Worm (Caenorhabditis elegans) whole organism, late embryonic: ENCODE measurements around the gene C02F5.10.

ENCODE experiments used
- C08G9.2 ChIP-seq: sonication (generic microtip); optimal IDR thresholded peaks from 2 replicates; lab custom pipeline; 2016; ENCODE audit warnings: mild to moderate bottlenecking, missing genetic modification characterization, moderate library complexity, missing compliant biosample characterization
- C38D4.7 ChIP-seq: fragments of 200-800 bp; sonication (Bioruptor generic); optimal IDR thresholded peaks from 2 replicates; lab custom pipeline; 2018; ENCODE audit warnings: mild to moderate bottlenecking, missing genetic modification characterization, moderate library complexity, missing compliant biosample characterization
- F13H6.1 ChIP-seq: sonication (generic microtip); optimal IDR thresholded peaks from 2 replicates; lab custom pipeline; 2016; ENCODE audit warnings: missing genetic modification characterization, missing compliant biosample characterization
- K02D7.2 ChIP-seq: sonication (generic microtip); optimal IDR thresholded peaks from 2 replicates; lab custom pipeline; 2017; ENCODE audit warnings: mild to moderate bottlenecking, missing genetic modification characterization, missing compliant biosample characterization
- Y22D7AL.16 ChIP-seq: sonication (generic microtip); optimal IDR thresholded peaks from 2 replicates; lab custom pipeline; 2016; ENCODE audit warnings: missing genetic modification characterization, missing compliant biosample characterization
- ahr-1 ChIP-seq: sonication (generic microtip); optimal IDR thresholded peaks from 2 replicates; lab custom pipeline; 2016; ENCODE audit warnings: missing genetic modification characterization, missing compliant biosample characterization
- ceh-14 ChIP-seq: sonication (generic microtip); optimal IDR thresholded peaks from 2 replicates; lab custom pipeline; 2016; ENCODE audit warnings: missing genotype, missing genetic modification characterization, missing compliant biosample characterization
- ceh-2 ChIP-seq: sonication (generic microtip); optimal IDR thresholded peaks from 2 replicates; lab custom pipeline; 2016; ENCODE audit warnings: missing genotype, missing genetic modification characterization, missing compliant biosample characterization
- ceh-22 ChIP-seq: sonication (generic microtip); optimal IDR thresholded peaks from 2 replicates; lab custom pipeline; 2017; ENCODE audit warnings: missing biosample characterization, missing genetic modification characterization
- ceh-30 ChIP-seq: fragments of 150-350 bp; optimal IDR thresholded peaks from 2 replicates; lab custom pipeline; 2014; ENCODE audit warnings: missing biosample characterization, missing genetic modification characterization
- ceh-31 ChIP-seq: sonication (generic microtip); optimal IDR thresholded peaks from 2 replicates; lab custom pipeline; 2016; ENCODE audit warnings: missing genetic modification characterization, missing compliant biosample characterization
- ceh-34 ChIP-seq: sonication (generic microtip); optimal IDR thresholded peaks from 2 replicates; lab custom pipeline; 2016; ENCODE audit warnings: mild to moderate bottlenecking, missing genetic modification characterization, missing compliant biosample characterization
- ceh-45 ChIP-seq: fragments of 200-800 bp; sonication (Bioruptor generic); IDR thresholded peaks from 2 replicates; pipeline ENCODE4 v1.3.6; 2022; ENCODE audit warnings: missing genetic modification reagents, missing genetic modification characterization, missing compliant biosample characterization
- ceh-6 ChIP-seq: fragments of 200-800 bp; sonication (Bioruptor generic); optimal IDR thresholded peaks from 2 replicates; lab custom pipeline; 2018; ENCODE audit warnings: mild to moderate bottlenecking, missing genetic modification characterization, missing compliant biosample characterization
- elt-2 ChIP-seq: sonication (generic microtip); optimal IDR thresholded peaks from 2 replicates; lab custom pipeline; 2016; ENCODE audit warnings: missing genetic modification reagents, missing genetic modification characterization, missing compliant biosample characterization
- ets-4 ChIP-seq: sonication (generic microtip); optimal IDR thresholded peaks from 2 replicates; lab custom pipeline; 2016; ENCODE audit warnings: missing genetic modification characterization, missing compliant biosample characterization
- eyg-1 ChIP-seq: sonication (generic microtip); optimal IDR thresholded peaks from 2 replicates; lab custom pipeline; 2016; ENCODE audit warnings: missing genotype, missing genetic modification characterization, missing compliant biosample characterization
- fax-1 ChIP-seq: sonication (generic microtip); optimal IDR thresholded peaks from 2 replicates; lab custom pipeline; 2016; ENCODE audit warnings: missing genotype, missing genetic modification characterization, missing compliant biosample characterization
- gmeb-2 ChIP-seq: sonication (generic microtip); optimal IDR thresholded peaks from 2 replicates; lab custom pipeline; 2016; ENCODE audit warnings: missing genetic modification characterization, inconsistent platforms, missing compliant biosample characterization
- hlh-13 ChIP-seq: fragments of 200-800 bp; sonication (Bioruptor generic); optimal IDR thresholded peaks from 2 replicates; lab custom pipeline; 2018; ENCODE audit warnings: mild to moderate bottlenecking, missing genetic modification characterization, missing compliant biosample characterization
- hlh-6 ChIP-seq: sonication (generic microtip); optimal IDR thresholded peaks from 2 replicates; lab custom pipeline; 2016; ENCODE audit warnings: missing genotype, missing genetic modification characterization, missing compliant biosample characterization
- hlh-8 ChIP-seq: sonication (generic microtip); optimal IDR thresholded peaks from 2 replicates; lab custom pipeline; 2016; ENCODE audit warnings: missing genotype, missing genetic modification characterization, missing compliant biosample characterization
- lim-6 ChIP-seq: sonication (generic microtip); optimal IDR thresholded peaks from 2 replicates; lab custom pipeline; 2016; ENCODE audit warnings: missing genetic modification characterization, missing compliant biosample characterization
- madf-2 ChIP-seq: sonication (generic microtip); optimal IDR thresholded peaks from 2 replicates; lab custom pipeline; 2017; ENCODE audit warnings: missing genetic modification characterization, missing compliant biosample characterization
- nfya-1 ChIP-seq: sonication (generic microtip); optimal IDR thresholded peaks from 2 replicates; lab custom pipeline; 2017; ENCODE audit warnings: missing genetic modification characterization, mild to moderate bottlenecking, missing compliant biosample characterization, antibody characterized with exemption, moderate library complexity
- nhr-11 ChIP-seq: fragments of 150-350 bp; optimal IDR thresholded peaks from 2 replicates; lab custom pipeline; 2014; ENCODE audit warnings: missing biosample characterization, missing genetic modification characterization
- odd-2 ChIP-seq: sonication (generic microtip); optimal IDR thresholded peaks from 2 replicates; lab custom pipeline; 2017; ENCODE audit warnings: antibody characterized with exemption, mild to moderate bottlenecking, missing genetic modification characterization, missing compliant biosample characterization
- pag-3 ChIP-seq: sonication (generic microtip); optimal IDR thresholded peaks from 2 replicates; lab custom pipeline; 2016; ENCODE audit warnings: missing compliant biosample characterization, missing genetic modification characterization, borderline replicate concordance
- pax-1 ChIP-seq: fragments of 150-350 bp; optimal IDR thresholded peaks from 2 replicates; lab custom pipeline; 2014; ENCODE audit warnings: missing biosample characterization, missing genetic modification characterization
- pha-2 ChIP-seq: sonication (generic microtip); optimal IDR thresholded peaks from 2 replicates; lab custom pipeline; 2017; ENCODE audit warnings: mild to moderate bottlenecking, missing genetic modification characterization, missing compliant biosample characterization
- pqm-1 ChIP-seq: sonication (generic microtip); optimal IDR thresholded peaks from 2 replicates; lab custom pipeline; 2016; ENCODE audit warnings: missing genetic modification characterization, missing compliant biosample characterization
- pros-1 ChIP-seq: fragments of 150-350 bp; optimal IDR thresholded peaks from 2 replicates; lab custom pipeline; 2014; ENCODE audit warnings: missing biosample characterization, missing genetic modification reagents, missing genetic modification characterization
- ref-2 ChIP-seq: sonication (generic microtip); optimal IDR thresholded peaks from 2 replicates; lab custom pipeline; 2016; ENCODE audit warnings: missing genetic modification characterization, missing compliant biosample characterization
- rnt-1 ChIP-seq: sonication (generic microtip); optimal IDR thresholded peaks from 2 replicates; lab custom pipeline; 2016; ENCODE audit warnings: missing genetic modification characterization, missing compliant biosample characterization
- sox-2 ChIP-seq: fragments of 200-800 bp; sonication (Bioruptor generic); IDR thresholded peaks from 2 replicates; pipeline ENCODE4 v1.3.6; 2022; ENCODE audit warnings: missing genetic modification reagents, missing genetic modification characterization, missing compliant biosample characterization
- sox-4 ChIP-seq: sonication (generic microtip); optimal IDR thresholded peaks from 2 replicates; lab custom pipeline; 2017; ENCODE audit warnings: mild to moderate bottlenecking, missing genetic modification characterization, inconsistent platforms, missing compliant biosample characterization
- syd-9 ChIP-seq: sonication (generic microtip); optimal IDR thresholded peaks from 2 replicates; lab custom pipeline; 2016; ENCODE audit warnings: mild to moderate bottlenecking, missing genetic modification characterization, moderate library complexity, missing compliant biosample characterization
- tbx-2 ChIP-seq: sonication (generic microtip); optimal IDR thresholded peaks from 2 replicates; lab custom pipeline; 2016; ENCODE audit warnings: missing genetic modification characterization, missing compliant biosample characterization
- tbx-7 ChIP-seq: sonication (generic microtip); optimal IDR thresholded peaks from 2 replicates; lab custom pipeline; 2016; ENCODE audit warnings: missing genotype, missing genetic modification characterization, missing compliant biosample characterization
- ttx-3 ChIP-seq: sonication (generic microtip); optimal IDR thresholded peaks from 2 replicates; lab custom pipeline; 2016; ENCODE audit warnings: missing genetic modification reagents, missing genetic modification characterization, missing compliant biosample characterization
- unc-3 ChIP-seq, 2 experiments: fragments of 200-800 bp in 1 of 2; sonication (Bioruptor generic) in 1 of 2; sonication (generic microtip) in 1 of 2; conservative IDR thresholded peaks in 1 of 2; optimal IDR thresholded peaks in 1 of 2; 2 replicates each; pipeline versions ENCODE4 v1.3.6 to Lab custom; 2016 to 2022; ENCODE audit warnings: missing compliant biosample characterization in 2 of 2, missing genetic modification characterization in 2 of 2, missing genetic modification reagents in 1 of 2
- unc-86 ChIP-seq: sonication (generic microtip); optimal IDR thresholded peaks from 2 replicates; lab custom pipeline; 2016; ENCODE audit warnings: missing genetic modification characterization, missing compliant biosample characterization
- zip-5 ChIP-seq: sonication (generic microtip); optimal IDR thresholded peaks from 2 replicates; lab custom pipeline; 2016; ENCODE audit warnings: missing genetic modification characterization, missing compliant biosample characterization

C02F5.10 gene

DNA sequence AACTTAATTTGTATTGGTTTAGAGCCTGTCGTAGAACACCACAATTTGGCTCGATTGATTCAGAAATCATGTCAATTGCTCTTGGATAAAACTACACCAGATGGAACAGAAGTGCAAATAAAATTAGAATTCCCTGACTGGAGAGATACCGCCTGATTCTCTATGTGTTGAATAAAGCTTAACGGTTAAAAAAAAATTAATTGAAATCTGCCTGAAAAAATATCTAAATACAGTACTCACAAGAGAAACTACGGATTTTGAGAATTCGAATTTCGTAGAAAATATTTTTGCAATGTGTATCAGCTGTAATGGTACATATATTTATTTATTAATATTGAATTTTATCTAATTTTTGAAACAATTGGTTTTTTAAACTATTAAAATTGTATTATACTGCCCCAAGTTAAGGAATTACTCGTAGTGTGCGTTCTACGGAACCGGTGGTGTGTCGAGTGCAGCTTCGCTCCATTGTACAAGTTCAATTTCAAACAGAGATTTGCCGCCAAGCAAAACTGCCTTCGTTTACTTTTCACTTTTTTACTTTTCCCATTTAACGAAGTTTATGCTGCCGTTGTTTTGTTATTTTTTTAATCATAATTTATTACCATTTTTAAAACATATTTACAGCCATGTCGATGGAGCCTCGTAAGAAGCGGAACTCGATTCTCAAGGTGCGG, 864 bp upstream of the C02F5.10 start, which contains the start of gene knl-1:
Gene knl-1 (plus strand): TSS at position 626 of the 677 bp plus-strand sequence.
- no peak for TF ChIP-seq odd-2 (tag; lab: Kevin White, UChicago)
- TF ChIP-seq C38D4.7: peak; percentile 7
- no peak for TF ChIP-seq K02D7.2 (tag; lab: Kevin White, UChicago)
- TF ChIP-seq zip-5 (tag; lab: Kevin White, UChicago): peak; percentile 87
- TF ChIP-seq fax-1 (tag; lab: Kevin White, UChicago): peak; percentile 69
- no peak for TF ChIP-seq ceh-30 (tag; lab: Kevin White, UChicago)
- no peak for TF ChIP-seq eyg-1
- TF ChIP-seq F13H6.1 (tag; lab: Kevin White, UChicago): peak; percentile 2
- TF ChIP-seq Y22D7AL.16 (tag; lab: Kevin White, UChicago): no peak
- no peak for TF ChIP-seq unc-3 (GFP tag; conservative IDR thresholded peaks at IDR 0.05; lab: Robert Waterston, UW)
- peak; percentile 21 for TF ChIP-seq unc-3 (tag; optimal IDR thresholded peaks at IDR 0.05; lab: Kevin White, UChicago)
- TF ChIP-seq ceh-45 (GFP tag; lab: Robert Waterston, UW): no peak
- peak; percentile 25 for TF ChIP-seq unc-86 (tag; lab: Kevin White, UChicago)
- peak; percentile 50 for TF ChIP-seq ahr-1
- peak; percentile 68 for TF ChIP-seq C08G9.2 (tag; lab: Kevin White, UChicago)
- peak; percentile 20 for TF ChIP-seq madf-2
- TF ChIP-seq ceh-31 (tag; lab: Kevin White, UChicago): peak; percentile 89
- TF ChIP-seq tbx-7 (tag; lab: Kevin White, UChicago): peak; percentile 25
- peak; percentile 69 for TF ChIP-seq ceh-14 (tag; lab: Kevin White, UChicago)
- TF ChIP-seq pha-2 (tag; lab: Kevin White, UChicago): peak; percentile 40
- peak; percentile 68 for TF ChIP-seq ceh-2 (tag; lab: Kevin White, UChicago)
- TF ChIP-seq hlh-13: no peak
- peak; percentile 38 for TF ChIP-seq ceh-34 (tag; lab: Kevin White, UChicago)
- TF ChIP-seq nfya-1: peak; percentile 33
- peak; percentile 65 for TF ChIP-seq hlh-8 (tag; lab: Kevin White, UChicago)
- peak; percentile 10 for TF ChIP-seq rnt-1 (tag; lab: Kevin White, UChicago)
- no peak for TF ChIP-seq syd-9
- no peak for TF ChIP-seq hlh-6 (tag; lab: Kevin White, UChicago)
- TF ChIP-seq ets-4: peak; percentile 65
- TF ChIP-seq tbx-2: peak; percentile 82
- peak; percentile 1 for TF ChIP-seq lim-6
- TF ChIP-seq ceh-22 (tag; lab: Kevin White, UChicago): no peak
- TF ChIP-seq pqm-1: no peak
- TF ChIP-seq nhr-11 (tag; lab: Kevin White, UChicago): no peak
- TF ChIP-seq elt-2 (tag; lab: Kevin White, UChicago): peak; percentile 79

DNA sequence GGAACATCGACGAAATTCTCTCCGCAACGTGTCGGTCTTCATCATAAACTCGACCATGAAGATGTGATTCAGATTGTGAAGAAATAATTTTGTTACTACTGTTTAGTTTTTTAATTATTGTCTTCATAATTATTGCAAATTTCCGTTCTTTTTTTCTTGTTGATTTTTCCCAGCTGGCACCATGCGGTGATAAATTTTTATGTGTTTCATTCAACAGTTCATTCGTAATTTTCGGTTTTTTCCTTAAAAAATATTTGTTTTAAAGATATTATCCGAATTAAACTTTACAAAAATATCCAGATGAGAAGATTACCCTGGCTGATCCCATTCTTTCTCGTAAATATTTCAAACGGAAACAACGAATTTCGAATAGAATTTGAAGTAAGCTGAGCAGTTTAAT, 2.2 kb downstream of the C02F5.10 start, which contains the start of gene C02F5.13:
Gene C02F5.13 (plus strand): TSS at position 301 of the 400 bp plus-strand sequence.
- TF ChIP-seq sox-4: no peak
- TF ChIP-seq zip-5 (tag; lab: Kevin White, UChicago): no peak
- no peak for TF ChIP-seq pros-1 (tag; lab: Kevin White, UChicago)
- TF ChIP-seq ceh-2 (tag; lab: Kevin White, UChicago): no peak
- no peak for TF ChIP-seq ceh-31 (tag; lab: Kevin White, UChicago)
- no peak for TF ChIP-seq sox-2 (GFP tag; lab: Robert Waterston, UW)
- no peak for TF ChIP-seq nfya-1
- no peak for TF ChIP-seq unc-3 (GFP tag; conservative IDR thresholded peaks at IDR 0.05; lab: Robert Waterston, UW)
- TF ChIP-seq unc-3 (tag; optimal IDR thresholded peaks at IDR 0.05; lab: Kevin White, UChicago): no peak
- no peak for TF ChIP-seq rnt-1 (tag; lab: Kevin White, UChicago)
- no peak for TF ChIP-seq pax-1
- TF ChIP-seq tbx-7 (tag; lab: Kevin White, UChicago): no peak
- no peak for TF ChIP-seq Y22D7AL.16 (tag; lab: Kevin White, UChicago)
- TF ChIP-seq ceh-6 (GFP tag; lab: Kevin White, UChicago): no peak
- TF ChIP-seq F13H6.1 (tag; lab: Kevin White, UChicago): no peak
- no peak for TF ChIP-seq ttx-3 (tag; lab: Kevin White, UChicago)
- TF ChIP-seq ref-2 (tag; lab: Kevin White, UChicago): no peak
- TF ChIP-seq pag-3: no peak
- no peak for TF ChIP-seq gmeb-2 (tag; lab: Kevin White, UChicago)
- TF ChIP-seq ets-4: no peak
